Worm (Caenorhabditis elegans) whole organism, L1 larva: Measurements from ENCODE around the gene skr-18.

Source experiments
- C34B4.2 ChIP-seq: sonication (generic microtip); optimal IDR thresholded peaks from 2 replicates; lab custom pipeline; 2017; ENCODE audit warnings: mild to moderate bottlenecking, missing genetic modification characterization, missing compliant biosample characterization
- alr-1 ChIP-seq: fragments of 200-800 bp; sonication (Bioruptor generic); optimal IDR thresholded peaks from 2 replicates; lab custom pipeline; 2018; ENCODE audit warnings: borderline replicate concordance, mild to moderate bottlenecking, missing genetic modification characterization, missing compliant biosample characterization
- aly-2 ChIP-seq: fragments of 150-350 bp; optimal IDR thresholded peaks from 2 replicates; lab custom pipeline; 2014; ENCODE audit warnings: missing biosample characterization, missing genetic modification characterization
- ama-1 ChIP-seq: fragments of 150-350 bp; optimal IDR thresholded peaks from 2 replicates; lab custom pipeline; 2014
- blmp-1 ChIP-seq: fragments of 150-350 bp; optimal IDR thresholded peaks from 2 replicates; lab custom pipeline; 2014; ENCODE audit warnings: missing biosample characterization, missing genetic modification characterization
- ceh-82 ChIP-seq, 3 experiments: fragments of 150-350 bp in 1 of 3; sonication (generic microtip) in 2 of 3; optimal IDR thresholded peaks; 2 replicates each; lab custom pipeline; 2014 to 2017; ENCODE audit warnings: missing biosample characterization in 3 of 3, missing genetic modification characterization in 3 of 3
- ceh-88 ChIP-seq: fragments of 200-800 bp; sonication (Bioruptor generic); IDR thresholded peaks from 2 replicates; pipeline ENCODE4 v1.3.6; 2022; ENCODE audit warnings: missing genetic modification characterization, missing compliant biosample characterization
- ceh-90 ChIP-seq: sonication (generic microtip); optimal IDR thresholded peaks from 2 replicates; lab custom pipeline; 2016; ENCODE audit warnings: missing genetic modification characterization, missing compliant biosample characterization
- dpl-1 ChIP-seq, 3 experiments: fragments of 150-350 bp in 2 of 3; sonication (generic microtip) in 1 of 3; optimal IDR thresholded peaks; 2 replicates each; lab custom pipeline; 2014 to 2017; ENCODE audit warnings: missing biosample characterization in 3 of 3, missing genetic modification characterization in 3 of 3, missing genetic modification reagents in 3 of 3
- efl-1 ChIP-seq, 4 experiments: fragments of 150-350 bp; optimal IDR thresholded peaks in 3 of 4; peaks in 1 of 4; 1 replicate in 1 of 4; 2 replicates in 3 of 4; lab custom pipeline; 2014; ENCODE audit warnings: missing biosample characterization in 2 of 4, missing genetic modification characterization in 2 of 4, missing genetic modification reagents in 2 of 4
- egl-13 ChIP-seq: sonication (generic microtip); optimal IDR thresholded peaks from 2 replicates; lab custom pipeline; 2016; ENCODE audit warnings: missing genotype, missing genetic modification reagents, missing genetic modification characterization, missing compliant biosample characterization
- elt-2 ChIP-seq: sonication (generic microtip); optimal IDR thresholded peaks from 2 replicates; lab custom pipeline; 2016; ENCODE audit warnings: missing genetic modification characterization, mild to moderate bottlenecking, inconsistent platforms, missing compliant biosample characterization, missing genetic modification reagents
- elt-3 ChIP-seq, 6 experiments: fragments of 150-350 bp in 1 of 6; sonication (generic microtip); optimal IDR thresholded peaks; 2 replicates each; lab custom pipeline; 2017 to 2018; ENCODE audit warnings: missing biosample characterization in 6 of 6, missing genetic modification characterization in 6 of 6, inconsistent platforms in 1 of 6
- fkh-8 ChIP-seq: sonication (generic microtip); optimal IDR thresholded peaks from 2 replicates; lab custom pipeline; 2016; ENCODE audit warnings: mild to moderate bottlenecking, missing genetic modification characterization, missing compliant biosample characterization
- grh-1 ChIP-seq: fragments of 200-800 bp; sonication (Bioruptor generic); IDR thresholded peaks from 2 replicates; pipeline ENCODE4 v1.3.6; 2022; ENCODE audit warnings: missing genetic modification reagents, missing genetic modification characterization, missing compliant biosample characterization
- hlh-17 ChIP-seq: fragments of 200-800 bp; sonication (Bioruptor generic); optimal IDR thresholded peaks from 2 replicates; lab custom pipeline; 2018; ENCODE audit warnings: missing genetic modification characterization, mild to moderate bottlenecking, missing compliant biosample characterization, moderate library complexity, borderline replicate concordance
- isw-1 ChIP-seq: fragments of 200-800 bp; sonication (Bioruptor generic); IDR thresholded peaks from 2 replicates; pipeline ENCODE4 v1.3.6; 2022; ENCODE audit warnings: missing genetic modification characterization, missing compliant biosample characterization
- jun-1 ChIP-seq: fragments of 150-350 bp; optimal IDR thresholded peaks from 2 replicates; lab custom pipeline; 2014; ENCODE audit warnings: missing biosample characterization, missing genetic modification reagents, missing genetic modification characterization
- lin-15B ChIP-seq: fragments of 150-350 bp; sonication (generic microtip); optimal IDR thresholded peaks from 3 replicates; lab custom pipeline; 2014; ENCODE audit warnings: missing biosample characterization, missing genetic modification characterization
- lin-35 ChIP-seq, 2 experiments: fragments of 150-350 bp; optimal IDR thresholded peaks; 2 replicates each; lab custom pipeline; 2014; ENCODE audit warnings: missing biosample characterization in 2 of 2, missing genetic modification characterization in 2 of 2, missing genetic modification reagents in 2 of 2
- lin-39 ChIP-seq: fragments of 150-350 bp; optimal IDR thresholded peaks from 2 replicates; lab custom pipeline; 2014; ENCODE audit warnings: missing biosample characterization, missing genetic modification reagents, missing genetic modification characterization
- lsy-2 ChIP-seq, 2 experiments: fragments of 150-350 bp; optimal IDR thresholded peaks; 2 replicates each; lab custom pipeline; 2014; ENCODE audit warnings: missing biosample characterization in 2 of 2, missing genetic modification characterization in 2 of 2
- mab-9 ChIP-seq: fragments of 200-800 bp; sonication (Bioruptor generic); IDR thresholded peaks from 2 replicates; pipeline ENCODE4 v1.3.6; 2022; ENCODE audit warnings: missing genetic modification reagents, missing genetic modification characterization, missing compliant biosample characterization
- mdl-1 ChIP-seq, 2 experiments: fragments of 150-350 bp; optimal IDR thresholded peaks; 2 replicates each; lab custom pipeline; 2014 to 2017; ENCODE audit warnings: missing biosample characterization in 2 of 2, missing genetic modification characterization in 2 of 2, inconsistent platforms in 1 of 2
- nhr-19 ChIP-seq: fragments of 200-800 bp; sonication (Bioruptor generic); conservative IDR thresholded peaks from 2 replicates; pipeline ENCODE4 v1.3.6; 2022; ENCODE audit warnings: missing genetic modification characterization, missing compliant biosample characterization
- nhr-20 ChIP-seq: sonication (generic microtip); optimal IDR thresholded peaks from 2 replicates; lab custom pipeline; 2016; ENCODE audit warnings: mild to moderate bottlenecking, missing genetic modification characterization, missing compliant biosample characterization
- nhr-47 ChIP-seq: sonication (generic microtip); optimal IDR thresholded peaks from 2 replicates; lab custom pipeline; 2016; ENCODE audit warnings: mild to moderate bottlenecking, missing genetic modification characterization, moderate library complexity, missing compliant biosample characterization
- nhr-71 ChIP-seq: sonication (generic microtip); optimal IDR thresholded peaks from 2 replicates; lab custom pipeline; 2016; ENCODE audit warnings: mild to moderate bottlenecking, missing genetic modification characterization, moderate library complexity, missing compliant biosample characterization
- nhr-77 ChIP-seq: fragments of 150-350 bp; optimal IDR thresholded peaks from 2 replicates; lab custom pipeline; 2014; ENCODE audit warnings: missing biosample characterization, missing genetic modification characterization
- nhr-85 ChIP-seq: sonication (generic microtip); peaks from one replicate; lab custom pipeline; 2016; ENCODE audit warnings: missing genetic modification characterization, inconsistent platforms, missing compliant biosample characterization
- nhr-90 ChIP-seq: sonication (generic microtip); optimal IDR thresholded peaks from 2 replicates; lab custom pipeline; 2016; ENCODE audit warnings: mild to moderate bottlenecking, missing genetic modification characterization, missing compliant biosample characterization; ENCODE audit not compliant: poor library complexity
- pqm-1 ChIP-seq: sonication (generic microtip); optimal IDR thresholded peaks from 3 replicates; lab custom pipeline; 2017; ENCODE audit warnings: missing biosample characterization, missing genetic modification characterization
- skn-1 ChIP-seq: fragments of 150-350 bp; optimal IDR thresholded peaks from 2 replicates; lab custom pipeline; 2014; ENCODE audit warnings: missing biosample characterization, missing genetic modification characterization
- snpc-4 ChIP-seq: fragments of 150-350 bp; optimal IDR thresholded peaks from 2 replicates; lab custom pipeline; 2014; ENCODE audit warnings: missing biosample characterization, missing genetic modification characterization
- snu-23 ChIP-seq: sonication (generic microtip); optimal IDR thresholded peaks from 2 replicates; lab custom pipeline; 2016; ENCODE audit warnings: missing genetic modification characterization, missing compliant biosample characterization
- swsn-7 ChIP-seq: sonication (generic microtip); optimal IDR thresholded peaks from 2 replicates; lab custom pipeline; 2016; ENCODE audit warnings: missing genetic modification characterization, missing compliant biosample characterization
- unc-86 ChIP-seq: sonication (generic microtip); optimal IDR thresholded peaks from 2 replicates; lab custom pipeline; 2016; ENCODE audit warnings: missing genetic modification characterization, missing compliant biosample characterization
- unc-98 ChIP-seq: fragments of 200-800 bp; sonication (Bioruptor generic); IDR thresholded peaks from 2 replicates; pipeline ENCODE4 v1.3.6; 2022; ENCODE audit warnings: missing genetic modification characterization, missing compliant biosample characterization
- xbp-1 ChIP-seq: sonication (generic microtip); optimal IDR thresholded peaks from 2 replicates; lab custom pipeline; 2016; ENCODE audit warnings: missing genetic modification characterization, missing compliant biosample characterization
- zip-4 ChIP-seq: fragments of 200-800 bp; sonication (Bioruptor generic); optimal IDR thresholded peaks from 2 replicates; lab custom pipeline; 2018; ENCODE audit warnings: mild to moderate bottlenecking, missing genetic modification characterization, moderate library complexity, missing compliant biosample characterization
- ztf-11 ChIP-seq, 2 experiments: sonication (generic microtip); optimal IDR thresholded peaks; 2 replicates each; lab custom pipeline; 2016 to 2017; ENCODE audit warnings: missing genetic modification characterization in 2 of 2, missing biosample characterization in 1 of 2, missing compliant biosample characterization in 1 of 2

Gene skr-18

DNA sequence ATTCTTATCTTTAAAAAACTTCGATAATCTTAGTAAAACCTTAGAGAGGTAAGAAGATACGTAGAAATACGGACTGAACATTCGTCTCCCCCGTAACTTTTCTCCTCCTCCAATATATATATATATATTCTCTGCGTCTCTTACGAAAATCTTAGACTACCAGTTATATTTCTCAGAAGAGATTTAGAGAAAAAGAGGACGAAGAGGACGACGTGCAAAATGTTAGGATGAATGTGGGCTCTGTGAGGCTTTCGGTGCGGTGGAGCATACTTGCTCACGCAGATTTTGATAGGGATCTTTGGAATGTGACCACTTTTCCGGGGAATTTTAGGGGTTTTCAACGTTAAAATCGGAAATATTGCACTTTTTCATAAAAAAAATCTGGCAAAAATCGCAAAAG is 33.2 kb upstream of the skr-18 start (continued):
- TF ChIP-seq unc-86 (tag; lab: Kevin White, UChicago) (peak; percentile 70), aly-2 (tag; lab: Kevin White, UChicago) (peak; percentile 40), C34B4.2 (tag; lab: Kevin White, UChicago) (no peak), lin-35 (GFP tag; optimal IDR thresholded peaks at IDR 0.05; lab: Kevin White, UChicago) (peak; percentile 34 to 70), snpc-4 (tag; lab: Kevin White, UChicago) (peak; percentile 81)

DNA sequence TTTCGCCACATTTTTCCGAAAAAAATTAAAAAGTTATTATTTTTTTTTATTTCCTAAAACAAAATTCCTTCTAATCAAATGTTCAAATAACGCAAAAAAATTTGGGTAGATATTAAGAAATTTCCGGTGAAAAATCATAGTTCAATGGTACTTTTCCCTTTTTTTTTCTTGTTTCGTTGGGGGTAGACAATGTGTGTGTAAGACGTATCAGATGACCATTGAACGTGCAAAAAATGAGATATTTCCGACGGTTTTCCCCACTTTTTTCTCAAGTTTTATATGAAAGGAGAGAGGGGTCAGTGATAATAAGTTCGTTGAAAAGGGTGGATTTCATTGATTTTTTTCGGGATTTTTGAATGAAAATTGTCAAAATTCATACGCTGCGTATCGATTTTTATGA is 30.9 kb upstream of the skr-18 start:
- TF ChIP-seq mdl-1 (tag; optimal IDR thresholded peaks at IDR 0.05; lab: Kevin White, UChicago): no peak
- no peak for TF ChIP-seq nhr-77 (tag; lab: Kevin White, UChicago)
- no peak for TF ChIP-seq hlh-17
- peak; percentile 88 for TF ChIP-seq blmp-1
- TF ChIP-seq pqm-1 (tag; lab: Kevin White, UChicago): no peak
- TF ChIP-seq elt-3 (tag; optimal IDR thresholded peaks at IDR 0.05; lab: Kevin White, UChicago): peak in 1 of 6 experiments; percentile 44
- TF ChIP-seq nhr-20 (tag; lab: Kevin White, UChicago): no peak
- no peak for TF ChIP-seq ama-1 (lab: Kevin White, UChicago)

DNA sequence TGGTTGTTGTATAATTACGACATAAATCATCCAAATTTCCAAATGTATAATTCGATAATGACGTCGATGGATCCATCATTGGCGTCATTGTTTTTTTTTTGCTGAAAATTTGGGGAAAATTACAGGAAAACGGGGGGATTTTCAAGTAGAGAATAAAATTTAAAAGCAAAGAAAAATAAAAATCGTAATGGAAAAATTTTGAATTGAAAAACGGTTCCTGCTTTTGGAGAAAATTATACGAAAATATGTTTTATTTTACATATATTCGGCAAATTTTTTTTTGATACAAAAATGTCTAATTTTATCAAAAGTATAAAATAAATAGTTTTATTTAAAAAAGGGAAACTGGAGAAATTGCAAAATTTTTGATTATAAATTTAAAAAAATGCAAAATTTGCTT is 29.6 kb upstream of the skr-18 start, which contains the start of gene zipt-15:
zipt-15 (minus strand) TSS at position 101 of the 400 bp plus-strand sequence.
- TF ChIP-seq mab-9 (GFP tag; lab: Robert Waterston, UW) (no peak), hlh-17 (no peak), snu-23 (GFP tag; lab: Kevin White, UChicago) (no peak), efl-1 (optimal IDR thresholded peaks at IDR 0.05; lab: Kevin White, UChicago) (no peak), efl-1 (GFP tag; optimal IDR thresholded peaks at IDR 0.05 in 1 of 2; lab: Kevin White, UChicago) (no peak), lin-39 (no peak), nhr-71 (tag; lab: Kevin White, UChicago) (no peak), unc-86 (tag; lab: Kevin White, UChicago) (no peak), zip-4 (GFP tag; lab: Kevin White, UChicago) (no peak), egl-13 (tag; lab: Kevin White, UChicago) (no peak), skn-1 (tag; lab: Kevin White, UChicago) (no peak), nhr-47 (tag; lab: Kevin White, UChicago) (no peak)

DNA sequence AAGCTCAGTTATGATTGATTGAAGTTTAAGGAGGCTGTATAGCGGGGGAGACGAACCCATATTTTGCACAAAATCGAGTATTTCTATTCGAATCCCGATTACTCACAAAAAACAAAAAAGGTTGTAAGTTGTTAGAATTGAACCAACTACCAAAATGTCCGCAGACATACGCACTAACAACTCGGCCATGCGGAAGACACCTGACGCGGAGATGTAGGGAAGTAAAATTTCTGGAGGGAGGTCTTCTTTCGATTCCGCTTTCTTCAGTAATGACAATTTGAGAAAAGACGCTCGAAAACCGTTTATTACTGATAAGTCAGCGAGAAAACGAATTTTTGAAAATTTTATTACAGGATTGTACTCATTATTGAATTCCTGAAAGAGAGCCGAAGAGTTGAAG is 22.6 kb upstream of the skr-18 start:
- TF ChIP-seq alr-1 (tag; lab: Kevin White, UChicago) (no peak), xbp-1 (tag; lab: Kevin White, UChicago) (no peak), pqm-1 (tag; lab: Kevin White, UChicago) (no peak), nhr-85 (tag; lab: Kevin White, UChicago) (peak; percentile 40), efl-1 (optimal IDR thresholded peaks at IDR 0.05; lab: Kevin White, UChicago) (no peak), efl-1 (GFP tag; optimal IDR thresholded peaks at IDR 0.05 in 1 of 2; lab: Kevin White, UChicago) (peak in 1 of 2 experiments; percentile 89), swsn-7 (tag; lab: Kevin White, UChicago) (no peak), jun-1 (tag; lab: Kevin White, UChicago) (no peak)

DNA sequence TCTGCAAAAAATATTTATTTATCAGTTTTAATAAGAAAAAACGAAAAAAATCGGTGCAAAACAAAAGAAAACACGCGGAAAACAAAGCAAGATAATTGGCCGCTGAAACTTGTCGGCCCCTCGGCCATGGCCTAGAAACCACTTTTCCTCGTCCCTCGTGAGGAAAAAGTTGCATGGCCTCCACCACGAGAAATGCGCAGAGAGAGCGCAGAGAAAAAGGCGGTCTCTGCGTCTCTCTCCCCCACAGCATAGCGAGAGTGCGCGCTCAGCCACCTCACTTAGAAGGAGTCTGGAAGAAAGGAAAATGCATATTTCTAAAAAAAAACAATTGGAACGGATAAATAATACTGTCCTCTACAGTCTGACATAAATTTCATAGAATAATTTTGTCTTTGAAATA is 18.1 kb upstream of the skr-18 start:
- TF ChIP-seq nhr-90 (tag; lab: Kevin White, UChicago) (peak; percentile 46), ceh-82 (tag; optimal IDR thresholded peaks at IDR 0.05; lab: Kevin White, UChicago) (peak; percentile 7 to 29 (median 22)), nhr-47 (tag; lab: Kevin White, UChicago) (peak; percentile 75), nhr-71 (tag; lab: Kevin White, UChicago) (peak; percentile 70), fkh-8 (peak; percentile 8), mab-9 (GFP tag; lab: Robert Waterston, UW) (peak; percentile 70; the same call in 1 of the 2 replicates), lsy-2 (tag; optimal IDR thresholded peaks at IDR 0.05; lab: Kevin White, UChicago) (peak in 1 of 2 experiments; percentile 7), efl-1 (optimal IDR thresholded peaks at IDR 0.05; lab: Kevin White, UChicago) (peak; percentile 68 to 70), efl-1 (GFP tag; optimal IDR thresholded peaks at IDR 0.05 in 1 of 2; lab: Kevin White, UChicago) (peak; percentile 51 to 92), nhr-20 (tag; lab: Kevin White, UChicago) (peak; percentile 26), ceh-88 (peak; percentile 45; the same call in 1 of the 2 replicates), dpl-1 (GFP tag; optimal IDR thresholded peaks at IDR 0.05; lab: Kevin White, UChicago) (peak in 2 of 3 experiments; percentile 46 to 52), snu-23 (GFP tag; lab: Kevin White, UChicago) (peak; percentile 60), unc-98 (GFP tag; lab: Robert Waterston, UW) (peak; percentile 57), isw-1 (GFP tag; lab: Robert Waterston, UW) (peak; percentile 79), ztf-11 (tag; optimal IDR thresholded peaks at IDR 0.05; lab: Kevin White, UChicago) (peak in 1 of 2 experiments; percentile 12), lin-35 (GFP tag; optimal IDR thresholded peaks at IDR 0.05; lab: Kevin White, UChicago) (peak; percentile 24 to 48), unc-86 (tag; lab: Kevin White, UChicago) (peak; percentile 54), lin-15B (peak; percentile 11), ceh-90 (tag; lab: Kevin White, UChicago) (peak; percentile 58), elt-2 (tag; lab: Kevin White, UChicago) (peak; percentile 0), xbp-1 (tag; lab: Kevin White, UChicago) (peak; percentile 44), nhr-19 (GFP tag; lab: Robert Waterston, UW) (peak; percentile 50), grh-1 (GFP tag; lab: Robert Waterston, UW) (peak; percentile 43; the same call in 1 of the 2 replicates), swsn-7 (tag; lab: Kevin White, UChicago) (peak; percentile 55)
